Worm (Caenorhabditis elegans) whole organism, young adult: ENCODE results near the gene E01G4.6.
A peak's percentile ranks its signal among the peaks of the same experiment; 100 is the strongest.

Source experiments
- B0261.1 ChIP-seq: sonication (generic microtip); optimal IDR thresholded peaks from 2 replicates; lab custom pipeline; 2016; ENCODE audit warnings: mild to moderate bottlenecking, missing genetic modification characterization, moderate library complexity, missing compliant biosample characterization
- B0336.3 ChIP-seq: fragments of 200-800 bp; sonication (Bioruptor generic); IDR thresholded peaks from 2 replicates; pipeline ENCODE4 v1.3.6; 2022; ENCODE audit warnings: missing genetic modification characterization, missing compliant biosample characterization
- F22D6.2 ChIP-seq: sonication (generic microtip); optimal IDR thresholded peaks from 2 replicates; lab custom pipeline; 2016; ENCODE audit warnings: mild to moderate bottlenecking, missing genetic modification characterization, missing compliant biosample characterization
- F49E8.2 ChIP-seq: sonication (generic microtip); optimal IDR thresholded peaks from 3 replicates; lab custom pipeline; 2017; ENCODE audit warnings: missing genetic modification characterization, mild to moderate bottlenecking, missing compliant biosample characterization, antibody characterized with exemption, moderate library complexity; ENCODE audit not compliant: insufficient read depth
- F52B5.7 ChIP-seq: sonication (generic microtip); optimal IDR thresholded peaks from 2 replicates; lab custom pipeline; 2016; ENCODE audit warnings: mild to moderate bottlenecking, missing genetic modification characterization, missing compliant biosample characterization
- F57A8.1 ChIP-seq: fragments of 200-800 bp; sonication (Bioruptor generic); optimal IDR thresholded peaks from 2 replicates; lab custom pipeline; 2018; ENCODE audit warnings: mild to moderate bottlenecking, missing genetic modification characterization, moderate library complexity, missing compliant biosample characterization
- K12H6.12 ChIP-seq: fragments of 200-800 bp; sonication (Bioruptor generic); optimal IDR thresholded peaks from 2 replicates; lab custom pipeline; 2018; ENCODE audit warnings: mild to moderate bottlenecking, missing genetic modification characterization, missing compliant biosample characterization
- T07F8.4 ChIP-seq: sonication (generic microtip); optimal IDR thresholded peaks from 2 replicates; lab custom pipeline; 2016; ENCODE audit warnings: mild to moderate bottlenecking, missing genetic modification characterization, moderate library complexity, missing compliant biosample characterization
- T26A5.8 ChIP-seq: sonication (generic microtip); optimal IDR thresholded peaks from 2 replicates; lab custom pipeline; 2016; ENCODE audit warnings: missing genetic modification characterization, missing compliant biosample characterization
- Y53F4B.3 ChIP-seq: fragments of 200-800 bp; sonication (Bioruptor generic); IDR thresholded peaks from 2 replicates; pipeline ENCODE4 v1.3.6; 2022; ENCODE audit warnings: missing genetic modification reagents, missing genetic modification characterization, missing compliant biosample characterization
- Y56A3A.18 ChIP-seq: fragments of 200-800 bp; sonication (Bioruptor generic); IDR thresholded peaks from 2 replicates; pipeline ENCODE4 v1.3.6; 2022; ENCODE audit warnings: missing genetic modification reagents, missing genetic modification characterization, missing compliant biosample characterization
- atf-7 ChIP-seq: sonication (generic microtip); optimal IDR thresholded peaks from 2 replicates; lab custom pipeline; 2017; ENCODE audit warnings: mild to moderate bottlenecking, missing genetic modification characterization, missing compliant biosample characterization
- athp-1 ChIP-seq: sonication (generic microtip); optimal IDR thresholded peaks from 2 replicates; lab custom pipeline; 2017; ENCODE audit warnings: mild to moderate bottlenecking, missing genetic modification characterization, missing compliant biosample characterization
- attf-5 ChIP-seq: fragments of 200-800 bp; sonication (Bioruptor generic); optimal IDR thresholded peaks from 2 replicates; lab custom pipeline; 2018; ENCODE audit warnings: mild to moderate bottlenecking, missing genetic modification characterization, missing compliant biosample characterization
- cebp-1 ChIP-seq, 2 experiments: fragments of 200-800 bp in 1 of 2; sonication (Bioruptor generic) in 1 of 2; sonication (generic microtip) in 1 of 2; IDR thresholded peaks in 1 of 2; optimal IDR thresholded peaks in 1 of 2; 2 replicates each; pipeline versions ENCODE4 v1.3.6 to Lab custom; 2017 to 2022; ENCODE audit warnings: missing compliant biosample characterization in 2 of 2, missing genetic modification characterization in 2 of 2, mild to moderate bottlenecking in 1 of 2, missing genetic modification reagents in 1 of 2, moderate library complexity in 1 of 2
- ceh-79 ChIP-seq: sonication (generic microtip); optimal IDR thresholded peaks from 2 replicates; lab custom pipeline; 2017; ENCODE audit warnings: mild to moderate bottlenecking, missing genetic modification characterization, missing compliant biosample characterization
- chd-7 ChIP-seq: sonication (generic microtip); optimal IDR thresholded peaks from 2 replicates; lab custom pipeline; 2016; ENCODE audit warnings: mild to moderate bottlenecking, missing genetic modification characterization, moderate library complexity, missing compliant biosample characterization
- die-1 ChIP-seq: sonication (generic microtip); optimal IDR thresholded peaks from 2 replicates; lab custom pipeline; 2016; ENCODE audit warnings: missing genotype, mild to moderate bottlenecking, missing genetic modification characterization, missing compliant biosample characterization
- dox-1 ChIP-seq: fragments of 200-800 bp; sonication (Bioruptor generic); IDR thresholded peaks from 2 replicates; pipeline ENCODE4 v1.3.6; 2022; ENCODE audit warnings: missing genetic modification reagents, missing genetic modification characterization, missing compliant biosample characterization
- efl-1 ChIP-seq: fragments of 150-350 bp; optimal IDR thresholded peaks from 2 replicates; lab custom pipeline; 2014; ENCODE audit warnings: missing biosample characterization, missing genetic modification reagents, missing genetic modification characterization
- egl-18 ChIP-seq: fragments of 200-800 bp; sonication (Bioruptor generic); IDR thresholded peaks from 2 replicates; pipeline ENCODE4 v1.3.6; 2022; ENCODE audit warnings: missing genetic modification reagents, missing genetic modification characterization, missing compliant biosample characterization
- egl-44 ChIP-seq: fragments of 200-800 bp; sonication (Bioruptor generic); IDR thresholded peaks from 2 replicates; pipeline ENCODE4 v1.3.6; 2022; ENCODE audit warnings: missing genetic modification reagents, missing genetic modification characterization, missing compliant biosample characterization
- ets-4 ChIP-seq: fragments of 200-800 bp; sonication (Bioruptor generic); optimal IDR thresholded peaks from 2 replicates; lab custom pipeline; 2018; ENCODE audit warnings: mild to moderate bottlenecking, missing genetic modification characterization, missing compliant biosample characterization
- lin-40 ChIP-seq: sonication (generic microtip); optimal IDR thresholded peaks from 2 replicates; lab custom pipeline; 2016; ENCODE audit warnings: missing genetic modification characterization, mild to moderate bottlenecking, missing compliant biosample characterization, missing genotype, missing genetic modification reagents
- madf-10 ChIP-seq: sonication (generic microtip); optimal IDR thresholded peaks from 2 replicates; lab custom pipeline; 2016; ENCODE audit warnings: mild to moderate bottlenecking, missing genetic modification characterization, missing compliant biosample characterization
- madf-8 ChIP-seq: fragments of 200-800 bp; sonication (Bioruptor generic); conservative IDR thresholded peaks from 2 replicates; pipeline ENCODE4 v1.3.6; 2022; ENCODE audit warnings: missing genetic modification reagents, missing genetic modification characterization, missing compliant biosample characterization
- mcd-1 ChIP-seq: fragments of 200-800 bp; sonication (Bioruptor generic); IDR thresholded peaks from 2 replicates; pipeline ENCODE4 v1.3.6; 2022; ENCODE audit warnings: missing genetic modification reagents, missing genetic modification characterization, missing compliant biosample characterization
- nfyb-1 ChIP-seq: fragments of 200-800 bp; sonication (Bioruptor generic); IDR thresholded peaks from 2 replicates; pipeline ENCODE4 v1.3.6; 2022; ENCODE audit warnings: missing genetic modification reagents, missing genetic modification characterization, missing compliant biosample characterization
- nhr-80 ChIP-seq: sonication (generic microtip); optimal IDR thresholded peaks from 2 replicates; lab custom pipeline; 2016; ENCODE audit warnings: missing genetic modification characterization, missing compliant biosample characterization
- nhr-90 ChIP-seq: sonication (generic microtip); optimal IDR thresholded peaks from 2 replicates; lab custom pipeline; 2016; ENCODE audit warnings: missing genotype, mild to moderate bottlenecking, missing genetic modification characterization, missing compliant biosample characterization
- rcor-1 ChIP-seq: fragments of 200-800 bp; sonication (Bioruptor generic); IDR thresholded peaks from 2 replicates; pipeline ENCODE4 v1.3.6; 2022; ENCODE audit warnings: missing genetic modification reagents, missing genetic modification characterization, missing compliant biosample characterization
- rec-8 ChIP-seq, 2 experiments: sonication (generic microtip); optimal IDR thresholded peaks; 2 replicates each; lab custom pipeline; 2016; ENCODE audit warnings: mild to moderate bottlenecking in 2 of 2, missing genetic modification characterization in 2 of 2, missing genetic modification reagents in 2 of 2, missing genotype in 2 of 2, missing biosample characterization in 1 of 2, missing compliant biosample characterization in 1 of 2, moderate library complexity in 1 of 2
- snpc-4 ChIP-seq, 5 experiments: fragments of 150-350 bp in 1 of 5; sonication (generic microtip) in 4 of 5; optimal IDR thresholded peaks; 2 replicates each; lab custom pipeline; 2014 to 2018; ENCODE audit warnings: missing genetic modification characterization in 5 of 5, missing biosample characterization in 3 of 5, antibody characterized with exemption in 2 of 5, mild to moderate bottlenecking in 2 of 5, missing compliant biosample characterization in 2 of 5, missing genotype in 2 of 5, moderate library complexity in 2 of 5, missing genetic modification reagents in 1 of 5
- somi-1 ChIP-seq: fragments of 200-800 bp; sonication (Bioruptor generic); optimal IDR thresholded peaks from 2 replicates; lab custom pipeline; 2018; ENCODE audit warnings: mild to moderate bottlenecking, missing genetic modification characterization, missing compliant biosample characterization
- tbp1 ChIP-seq: fragments of 200-800 bp; sonication (Bioruptor generic); optimal IDR thresholded peaks from 2 replicates; lab custom pipeline; 2018; ENCODE audit warnings: mild to moderate bottlenecking, missing genetic modification characterization, missing compliant biosample characterization
- tlf-1 ChIP-seq: fragments of 200-800 bp; sonication (Bioruptor generic); optimal IDR thresholded peaks from 2 replicates; lab custom pipeline; 2018; ENCODE audit warnings: mild to moderate bottlenecking, missing genetic modification characterization, missing compliant biosample characterization
- xnd-1 ChIP-seq: sonication (generic microtip); optimal IDR thresholded peaks from 2 replicates; lab custom pipeline; 2016; ENCODE audit warnings: missing genotype, missing genetic modification reagents, missing genetic modification characterization, missing compliant biosample characterization
- zim-3 ChIP-seq: sonication (generic microtip); optimal IDR thresholded peaks from 2 replicates; lab custom pipeline; 2017; ENCODE audit warnings: mild to moderate bottlenecking, missing genetic modification characterization, moderate library complexity, missing compliant biosample characterization
- ztf-22 ChIP-seq: fragments of 200-800 bp; sonication (Bioruptor generic); optimal IDR thresholded peaks from 2 replicates; lab custom pipeline; 2018; ENCODE audit warnings: mild to moderate bottlenecking, missing genetic modification characterization, moderate library complexity, missing compliant biosample characterization
- ztf-26 ChIP-seq: sonication (generic microtip); optimal IDR thresholded peaks from 2 replicates; lab custom pipeline; 2017; ENCODE audit warnings: missing genetic modification characterization, missing compliant biosample characterization
- ztf-6 ChIP-seq: fragments of 200-800 bp; sonication (Bioruptor generic); IDR thresholded peaks from 2 replicates; pipeline ENCODE4 v1.3.6; 2022; ENCODE audit warnings: missing genetic modification reagents, missing genetic modification characterization, missing compliant biosample characterization

Gene E01G4.6

DNA sequence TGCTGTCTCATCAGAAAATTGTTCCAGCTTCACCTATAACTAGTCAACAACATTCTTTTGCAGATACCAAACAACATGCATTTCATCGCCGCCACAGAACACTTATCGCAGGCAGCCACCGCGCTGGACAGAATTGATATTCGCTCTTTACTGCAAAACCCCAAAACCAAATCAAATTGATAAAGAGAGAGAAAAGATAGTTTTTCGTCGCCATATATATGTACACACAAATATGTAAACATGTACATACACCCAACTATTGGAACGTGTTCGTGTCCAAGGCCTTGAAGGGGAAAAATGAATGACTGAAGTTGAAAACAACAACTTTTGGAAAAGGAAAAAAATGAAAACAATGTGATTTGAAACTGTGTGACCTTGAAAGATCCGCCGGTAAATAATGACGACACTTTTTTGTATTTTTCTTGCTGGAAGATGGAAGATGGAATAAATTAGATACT is 16.8 kb upstream of the E01G4.6 start:
- TF ChIP-seq nhr-80 (tag; lab: Kevin White, UChicago) (peak; percentile 85), cebp-1 (GFP tag; IDR thresholded peaks at IDR 0.05; lab: Robert Waterston, UW) (no peak), cebp-1 (tag; optimal IDR thresholded peaks at IDR 0.05; lab: Kevin White, UChicago) (peak; percentile 20), chd-7 (tag; lab: Kevin White, UChicago) (no peak), dox-1 (0 out of 2 replicates have a peak, but pooled peaks have one; percentile 23), lin-40 (tag; lab: Kevin White, UChicago) (peak; percentile 4), nhr-90 (tag; lab: Kevin White, UChicago) (no peak)
- TF ChIP-seq, all 124 proteins: peak for 4

DNA sequence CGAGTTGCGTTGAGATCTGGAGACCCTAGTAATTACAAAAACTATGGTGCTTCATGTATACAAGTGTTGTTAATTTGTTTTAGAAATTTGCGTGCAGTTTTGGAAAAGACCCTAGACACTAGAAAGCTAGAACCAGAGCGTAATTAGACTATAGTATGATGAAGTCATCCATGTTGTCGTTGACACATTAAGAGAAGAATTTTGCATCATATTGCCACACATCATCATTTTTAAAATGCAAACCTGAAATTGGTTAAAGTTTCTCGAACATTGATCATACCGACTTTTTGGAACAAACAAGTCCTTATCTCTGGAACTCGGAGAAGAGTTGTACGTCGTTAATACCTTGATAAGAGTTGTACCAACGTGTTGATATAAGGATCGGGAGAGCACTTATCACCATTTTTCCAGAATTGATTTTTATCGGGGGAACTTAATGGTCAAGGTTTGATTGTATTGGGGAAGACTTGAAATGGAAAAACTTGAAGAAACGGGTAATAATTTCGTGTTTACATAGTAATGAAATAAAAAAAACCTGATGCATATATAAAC is 14.3 kb upstream of the E01G4.6 start:
- TF ChIP-seq tlf-1 (GFP tag; lab: Kevin White, UChicago), result no peak
- TF ChIP-seq nhr-80 (tag; lab: Kevin White, UChicago), result peak; percentile 87
- peak; percentile 35 for TF ChIP-seq ztf-22
- peak; percentile 3 for TF ChIP-seq atf-7

DNA sequence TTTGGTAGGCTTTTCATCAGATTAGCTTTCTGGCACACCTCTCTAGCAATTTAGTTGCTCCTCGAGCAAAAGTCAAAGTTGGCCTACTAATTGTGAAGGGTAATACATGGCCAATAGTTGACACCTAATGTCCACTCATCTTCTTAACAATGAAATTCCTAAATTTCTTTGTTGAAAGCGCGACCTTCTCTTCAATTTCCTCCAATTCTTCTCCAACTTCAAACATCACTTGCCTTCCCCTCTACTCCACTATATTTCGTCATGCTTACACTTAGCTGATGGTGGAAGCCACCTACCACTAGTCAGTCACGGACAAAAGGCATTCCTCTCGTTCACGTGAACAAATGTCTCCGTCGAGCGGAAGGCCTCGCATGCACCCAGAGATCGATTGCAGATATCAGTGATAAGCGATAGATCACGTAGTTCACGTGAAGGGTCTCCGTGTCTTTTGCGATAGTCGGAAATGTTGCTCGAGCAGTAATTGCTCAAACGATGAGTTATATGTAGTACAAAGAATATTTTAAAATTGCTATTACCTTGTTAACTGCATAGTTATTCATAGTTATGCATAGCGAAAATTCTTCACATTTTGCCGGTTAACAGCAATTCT is 13.1 kb upstream of the E01G4.6 start, which contains the start of gene E01G4.3:
TSS of gene E01G4.3 (minus strand) at position 560 of the 610 bp plus-strand sequence.
- TF ChIP-seq madf-10, result peak; percentile 18
- peak; percentile 45 for TF ChIP-seq somi-1
- no peak for TF ChIP-seq T26A5.8 (tag; lab: Kevin White, UChicago)
- TF ChIP-seq nhr-80 (tag; lab: Kevin White, UChicago), result peak; percentile 59
- peak; percentile 45; the same call in 1 of the 2 replicates for TF ChIP-seq cebp-1 (GFP tag; IDR thresholded peaks at IDR 0.05; lab: Robert Waterston, UW)
- peak; percentile 80 for TF ChIP-seq cebp-1 (tag; optimal IDR thresholded peaks at IDR 0.05; lab: Kevin White, UChicago)
- no peak for TF ChIP-seq nhr-90 (tag; lab: Kevin White, UChicago)
- TF ChIP-seq lin-40 (tag; lab: Kevin White, UChicago), result peak; percentile 66
- no peak for TF ChIP-seq ztf-6 (GFP tag; lab: Robert Waterston, UW)
- TF ChIP-seq nfyb-1 (GFP tag; lab: Robert Waterston, UW), result peak; percentile 59; the same call in 1 of the 2 replicates
- TF ChIP-seq efl-1 (GFP tag; lab: Kevin White, UChicago), result no peak
- TF ChIP-seq egl-18 (GFP tag; lab: Robert Waterston, UW), result no peak
- TF ChIP-seq rcor-1 (GFP tag; lab: Robert Waterston, UW), result no peak
- TF ChIP-seq ceh-79, result no peak
- peak; percentile 56 for TF ChIP-seq ztf-26 (tag; lab: Kevin White, UChicago)
- no peak for TF ChIP-seq athp-1 (tag; lab: Kevin White, UChicago)
- TF ChIP-seq atf-7, result peak; percentile 67
- TF ChIP-seq madf-8, result no peak
- TF ChIP-seq Y56A3A.18 (GFP tag; lab: Robert Waterston, UW), result 0 out of 2 replicates have a peak, but pooled peaks have one; percentile 35
- TF ChIP-seq egl-44 (GFP tag; lab: Robert Waterston, UW), result 0 out of 2 replicates have a peak, but pooled peaks have one; percentile 11
- TF ChIP-seq attf-5, result peak; percentile 11
- no peak for TF ChIP-seq F49E8.2
- no peak for TF ChIP-seq die-1
- TF ChIP-seq F22D6.2 (tag; lab: Kevin White, UChicago), result no peak
- peak; percentile 53 for TF ChIP-seq mcd-1 (GFP tag; lab: Robert Waterston, UW)
- TF ChIP-seq F57A8.1, result no peak
- TF ChIP-seq Y53F4B.3 (GFP tag; lab: Robert Waterston, UW), result no peak
- TF ChIP-seq B0336.3, result peak; percentile 54; the same call in 1 of the 2 replicates
- peak; percentile 61 for TF ChIP-seq ztf-22
- peak; percentile 27 for TF ChIP-seq ets-4
- no peak for TF ChIP-seq F52B5.7 (tag; lab: Kevin White, UChicago)
- no peak for TF ChIP-seq B0261.1 (tag; lab: Kevin White, UChicago)
- no peak for TF ChIP-seq snpc-4 (GFP tag; optimal IDR thresholded peaks at IDR 0.05; lab: Kevin White, UChicago)
- peak in 1 of 4 experiments; percentile 3 for TF ChIP-seq snpc-4 (tag; optimal IDR thresholded peaks at IDR 0.05; lab: Kevin White, UChicago)
- no peak for TF ChIP-seq xnd-1
- TF ChIP-seq tbp1, result peak; percentile 8
- no peak for TF ChIP-seq K12H6.12 (tag; lab: Kevin White, UChicago)
- TF ChIP-seq rec-8 (tag; optimal IDR thresholded peaks at IDR 0.05; lab: Kevin White, UChicago), result no peak
- no peak for TF ChIP-seq zim-3 (tag; lab: Kevin White, UChicago)
- TF ChIP-seq T07F8.4 (tag; lab: Kevin White, UChicago), result no peak
